Worm (Caenorhabditis elegans): ENCODE results near the gene F01F1.15.

F01F1.15 gene

ce11 chrIII:5874664-5875417 lies 5.5 kb upstream of the F01F1.15 start:
- TF ChIP-seq ceh-43 (GFP tag; optimal IDR thresholded peaks at IDR 0.05): no peak
- TF ChIP-seq unc-62 (GFP tag; optimal IDR thresholded peaks at IDR 0.05): no peak
- no peak for TF ChIP-seq ces-1 (GFP tag; optimal IDR thresholded peaks at IDR 0.05)
- TF ChIP-seq drap-1 (GFP tag; optimal IDR thresholded peaks at IDR 0.05): no peak
- TF ChIP-seq ham-2 (GFP tag; optimal IDR thresholded peaks at IDR 0.05): no peak
- TF ChIP-seq nhr-2 (tag; optimal IDR thresholded peaks at IDR 0.05): no peak
- TF ChIP-seq mep-1 (tag; optimal IDR thresholded peaks at IDR 0.05): no peak
- TF ChIP-seq lin-32 (GFP tag; optimal IDR thresholded peaks at IDR 0.05): no peak

- peak; percentile 38 for TF ChIP-seq unc-62 (GFP tag; optimal IDR thresholded peaks at IDR 0.05)
- no peak for TF ChIP-seq blmp-1 (tag; optimal IDR thresholded peaks at IDR 0.05)
These were observed 4.9 kb upstream of the F01F1.15 start for ce11 chrIII:5874263-5874662.

- TF ChIP-seq nhr-12 (tag; optimal IDR thresholded peaks at IDR 0.05) (no peak), mep-1 (tag; optimal IDR thresholded peaks at IDR 0.05) (no peak), zip-8 (tag; optimal IDR thresholded peaks at IDR 0.05) (peak; percentile 24), cnd-1 (tag; optimal IDR thresholded peaks at IDR 0.05) (no peak), ceh-43 (GFP tag; optimal IDR thresholded peaks at IDR 0.05) (no peak), hlh-1 (tag; optimal IDR thresholded peaks at IDR 0.05) (peak; percentile 38), ceh-39 (tag; optimal IDR thresholded peaks at IDR 0.05) (no peak), elt-3 (tag; optimal IDR thresholded peaks at IDR 0.05) (no peak), tbx-8 (GFP tag; optimal IDR thresholded peaks at IDR 0.05) (no peak)
These were observed 3.0 kb upstream of the F01F1.15 start for ce11 chrIII:5872288-5872687.

ce11 chrIII:5871760-5872159 lies 2.4 kb upstream of the F01F1.15 start, which contains the start of the genes F01F1.11 and F01F1.3:
TSS of gene F01F1.11 (minus strand) at chrIII:5871877.
TSS of gene F01F1.3 (plus strand) at chrIII:5871938.
- TF ChIP-seq pha-4 (tag; optimal IDR thresholded peaks at IDR 0.05) (peak; percentile 20), sptf-1 (tag; optimal IDR thresholded peaks at IDR 0.05) (peak; percentile 34), ces-1 (GFP tag; optimal IDR thresholded peaks at IDR 0.05) (peak; percentile 58), blmp-1 (tag; optimal IDR thresholded peaks at IDR 0.05) (no peak), mep-1 (tag; optimal IDR thresholded peaks at IDR 0.05) (peak; percentile 31), nhr-237 (tag; optimal IDR thresholded peaks at IDR 0.05) (peak; percentile 39), ztf-11 (tag; optimal IDR thresholded peaks at IDR 0.05) (no peak), lsy-2 (tag; optimal IDR thresholded peaks at IDR 0.05) (peak; percentile 58), M03D4.4 (tag; optimal IDR thresholded peaks at IDR 0.05) (no peak), hlh-1 (tag; optimal IDR thresholded peaks at IDR 0.05) (peak; percentile 6)

ce11 chrIII:5868401-5868800 lies 928 bp downstream of the F01F1.15 start, which contains the start of gene eng-1:
TSS of gene eng-1 (minus strand) at chrIII:5868501.
- TF ChIP-seq zip-8 (tag; optimal IDR thresholded peaks at IDR 0.05) (no peak), sem-2 (GFP tag; optimal IDR thresholded peaks at IDR 0.05) (no peak)

ce11 chrIII:5864270-5864669 lies 5.1 kb downstream of the F01F1.15 start, which contains the start of gene rabn-5:
TSS of gene rabn-5 (plus strand) at chrIII:5864553.
- TF ChIP-seq lin-13 (tag; optimal IDR thresholded peaks at IDR 0.05): no peak
- TF ChIP-seq ces-1 (GFP tag; optimal IDR thresholded peaks at IDR 0.05): peak; percentile 80

ce11 chrIII:5863774-5864173 lies 5.6 kb downstream of the F01F1.15 start, which contains the start of gene dnpp-1:
TSS of gene dnpp-1 (minus strand) at chrIII:5863803.
- TF ChIP-seq ham-2 (GFP tag; optimal IDR thresholded peaks at IDR 0.05) (no peak), elt-3 (tag; optimal IDR thresholded peaks at IDR 0.05) (no peak), mab-5 (tag; optimal IDR thresholded peaks at IDR 0.05) (no peak), unc-62 (GFP tag; optimal IDR thresholded peaks at IDR 0.05) (no peak), hlh-1 (tag; optimal IDR thresholded peaks at IDR 0.05) (no peak), cnd-1 (tag; optimal IDR thresholded peaks at IDR 0.05) (no peak), lin-13 (tag; optimal IDR thresholded peaks at IDR 0.05) (no peak), nhr-28 (tag; optimal IDR thresholded peaks at IDR 0.05) (no peak), ceh-39 (tag; optimal IDR thresholded peaks at IDR 0.05) (no peak), nhr-237 (tag; optimal IDR thresholded peaks at IDR 0.05) (no peak), M03D4.4 (tag; optimal IDR thresholded peaks at IDR 0.05) (no peak)

Measured in whole organism, mixed stage, embryonic.